Fruit fly (Drosophila melanogaster) whole organism, embryonic: ENCODE measurements around the gene CG32645.

Experiments used
- Atf-2 ChIP-seq: fragments of 200-800 bp; sonication (Bioruptor generic); optimal IDR thresholded peaks from 2 replicates; lab custom pipeline; 2016; ENCODE audit warnings: missing biosample characterization, missing genetic modification characterization
- Awh ChIP-seq: fragments of 200-800 bp; sonication (Bioruptor generic); IDR thresholded peaks from 2 replicates; pipeline ENCODE4, ENCODE4 v1.3.6; 2022; ENCODE audit warnings: missing biosample characterization, missing genetic modification characterization
- Bteb2 ChIP-seq: fragments of 200-800 bp; sonication (Bioruptor generic); optimal IDR thresholded peaks from 2 replicates; lab custom pipeline; 2016; ENCODE audit warnings: missing biosample characterization, missing genetic modification characterization
- CG11695 ChIP-seq: fragments of 200-800 bp; sonication (Bioruptor generic); IDR thresholded peaks from 3 replicates; pipeline ENCODE4 v1.3.6; 2022; ENCODE audit warnings: missing biosample characterization, missing genetic modification characterization
- CG12104 ChIP-seq: fragments of 200-800 bp; sonication (Bioruptor generic); optimal IDR thresholded peaks from 3 replicates; lab custom pipeline; 2016; ENCODE audit warnings: missing biosample characterization, missing genetic modification characterization
- CG12769 ChIP-seq: fragments of 200-800 bp; sonication (Bioruptor generic); optimal IDR thresholded peaks from 2 replicates; lab custom pipeline; 2019; ENCODE audit warnings: missing biosample characterization, mild to moderate bottlenecking, missing genetic modification characterization, moderate library complexity
- CG15073 ChIP-seq: fragments of 200-800 bp; sonication (Bioruptor generic); optimal IDR thresholded peaks from 2 replicates; lab custom pipeline; 2016; ENCODE audit warnings: missing biosample characterization, missing genetic modification characterization
- CG1529 ChIP-seq: fragments of 200-800 bp; sonication (Bioruptor generic); optimal IDR thresholded peaks from 3 replicates; lab custom pipeline; 2018; ENCODE audit warnings: missing biosample characterization, missing genetic modification characterization
- CG1603 ChIP-seq: fragments of 200-800 bp; sonication (Bioruptor generic); optimal IDR thresholded peaks from 2 replicates; lab custom pipeline; 2019; ENCODE audit warnings: missing biosample characterization, mild to moderate bottlenecking, missing genetic modification characterization, moderate library complexity
- CG16815 ChIP-seq: fragments of 200-800 bp; sonication (Bioruptor generic); optimal IDR thresholded peaks from 3 replicates; lab custom pipeline; 2017; ENCODE audit warnings: missing biosample characterization, mild to moderate bottlenecking, missing genetic modification characterization
- CG17359 ChIP-seq: fragments of 200-800 bp; sonication (Bioruptor generic); optimal IDR thresholded peaks from 3 replicates; lab custom pipeline; 2018; ENCODE audit warnings: missing biosample characterization, mild to moderate bottlenecking, missing genetic modification characterization, moderate library complexity
- CG17802 ChIP-seq: fragments of 200-800 bp; sonication (Bioruptor generic); optimal IDR thresholded peaks from 2 replicates; lab custom pipeline; 2018; ENCODE audit warnings: missing biosample characterization, mild to moderate bottlenecking, missing genetic modification characterization, moderate library complexity
- CG3726 ChIP-seq: fragments of 200-800 bp; sonication (Bioruptor generic); IDR thresholded peaks from 3 replicates; pipeline ENCODE4, ENCODE4 v1.3.6; 2022; ENCODE audit warnings: missing biosample characterization, missing genetic modification characterization
- D19B ChIP-seq: fragments of 200-800 bp; sonication (Bioruptor generic); optimal IDR thresholded peaks from 2 replicates; lab custom pipeline; 2017; ENCODE audit warnings: missing biosample characterization, mild to moderate bottlenecking, missing genetic modification characterization
- Deaf1 ChIP-seq: fragments of 200-800 bp; optimal IDR thresholded peaks from 3 replicates; lab custom pipeline; 2019; ENCODE audit warnings: missing biosample characterization, mild to moderate bottlenecking, missing genetic modification characterization, moderate library complexity
- Ets65A ChIP-seq: fragments of 200-800 bp; sonication (Bioruptor generic); peaks from one replicate; lab custom pipeline; 2016; ENCODE audit warnings: missing biosample characterization, missing genetic modification characterization
- Ets97D ChIP-seq: fragments of 200-800 bp; sonication (Bioruptor generic); optimal IDR thresholded peaks from 3 replicates; lab custom pipeline; 2016; ENCODE audit warnings: missing biosample characterization, missing genetic modification characterization
- Mes4 ChIP-seq: fragments of 200-800 bp; sonication (Bioruptor generic); optimal IDR thresholded peaks from 2 replicates; lab custom pipeline; 2016; ENCODE audit warnings: missing biosample characterization, missing genetic modification characterization
- NfI ChIP-seq: fragments of 200-800 bp; sonication (Bioruptor generic); optimal IDR thresholded peaks from 3 replicates; lab custom pipeline; 2018; ENCODE audit warnings: missing biosample characterization, mild to moderate bottlenecking, missing genetic modification characterization, moderate library complexity
- PHDP ChIP-seq: fragments of 200-800 bp; sonication (Bioruptor generic); optimal IDR thresholded peaks from 3 replicates; lab custom pipeline; 2018; ENCODE audit warnings: missing biosample characterization, mild to moderate bottlenecking, missing genetic modification characterization, moderate library complexity
- Rfx ChIP-seq: fragments of 200-800 bp; sonication (Bioruptor generic); IDR thresholded peaks from 2 replicates; pipeline ENCODE4 v1.3.6; 2022; ENCODE audit warnings: missing biosample characterization, missing genetic modification characterization
- Spps ChIP-seq: fragments of 200-800 bp; sonication (Bioruptor generic); optimal IDR thresholded peaks from 2 replicates; lab custom pipeline; 2018; ENCODE audit warnings: missing biosample characterization, mild to moderate bottlenecking, missing genetic modification characterization
- ac ChIP-seq: fragments of 200-800 bp; sonication (Bioruptor generic); optimal IDR thresholded peaks from 3 replicates; lab custom pipeline; 2017; ENCODE audit warnings: missing biosample characterization, mild to moderate bottlenecking, missing genetic modification characterization
- ash1 ChIP-seq: fragments of 200-800 bp; sonication (Bioruptor generic); optimal IDR thresholded peaks from 2 replicates; lab custom pipeline; 2018; ENCODE audit warnings: missing biosample characterization, mild to moderate bottlenecking, missing genetic modification characterization
- bigmax ChIP-seq: fragments of 200-800 bp; sonication (Bioruptor generic); optimal IDR thresholded peaks from 2 replicates; lab custom pipeline; 2018; ENCODE audit warnings: missing biosample characterization, mild to moderate bottlenecking, missing genetic modification characterization
- chm ChIP-seq: fragments of 200-800 bp; sonication (Bioruptor generic); IDR thresholded peaks from 2 replicates; pipeline ENCODE4 v1.3.6; 2022; ENCODE audit warnings: missing biosample characterization, missing genetic modification characterization
- dan ChIP-seq: fragments of 200-800 bp; sonication (Bioruptor generic); IDR thresholded peaks from 2 replicates; pipeline ENCODE4 v1.3.6; 2022; ENCODE audit warnings: missing biosample characterization, missing genetic modification characterization
- dmrt11E ChIP-seq: fragments of 200-800 bp; sonication (Bioruptor generic); optimal IDR thresholded peaks from 3 replicates; lab custom pipeline; 2018; ENCODE audit warnings: missing biosample characterization, mild to moderate bottlenecking, missing genetic modification characterization, moderate library complexity
- dmrt99B ChIP-seq: fragments of 200-800 bp; sonication (Bioruptor generic); optimal IDR thresholded peaks from 2 replicates; lab custom pipeline; 2018; ENCODE audit warnings: missing biosample characterization, mild to moderate bottlenecking, missing genetic modification characterization, moderate library complexity
- emc ChIP-seq: fragments of 200-800 bp; sonication (Bioruptor generic); optimal IDR thresholded peaks from 2 replicates; lab custom pipeline; 2016; ENCODE audit warnings: missing biosample characterization, missing genetic modification characterization
- gsb ChIP-seq: fragments of 200-800 bp; sonication (Bioruptor generic); IDR thresholded peaks from 2 replicates; pipeline ENCODE4 v1.3.6; 2022; ENCODE audit warnings: missing biosample characterization, missing genetic modification characterization
- insv ChIP-seq, 2 experiments: fragments of 200-800 bp; sonication (Bioruptor generic); optimal IDR thresholded peaks; 3 replicates each; lab custom pipeline; 2016 to 2018; ENCODE audit warnings: missing biosample characterization in 2 of 2, missing genetic modification characterization in 2 of 2
- lilli ChIP-seq: fragments of 200-800 bp; sonication (Bioruptor generic); optimal IDR thresholded peaks from 3 replicates; lab custom pipeline; 2016; ENCODE audit warnings: missing biosample characterization, missing genetic modification characterization
- lola ChIP-seq, 3 experiments: fragments of >200 bp in 2 of 3; fragments of 200-800 bp in 1 of 3; sonication (Bioruptor generic) in 1 of 3; optimal IDR thresholded peaks; 2 replicates each; lab custom pipeline; 2017 to 2019; ENCODE audit warnings: missing biosample characterization in 3 of 3, missing genetic modification characterization in 3 of 3, mild to moderate bottlenecking in 1 of 3, moderate library complexity in 1 of 3
- nom ChIP-seq: fragments of 200-800 bp; sonication (Bioruptor generic); optimal IDR thresholded peaks from 2 replicates; lab custom pipeline; 2017; ENCODE audit warnings: missing biosample characterization, missing genetic modification characterization, mild to moderate bottlenecking, moderate library complexity, missing genetic modification reagents
- otp ChIP-seq: fragments of 200-800 bp; sonication (Bioruptor generic); IDR thresholded peaks from 3 replicates; pipeline ENCODE4, ENCODE4 v1.3.6; 2022; ENCODE audit warnings: missing biosample characterization, missing genetic modification characterization
- pros ChIP-seq: fragments of 200-800 bp; sonication (Bioruptor generic); optimal IDR thresholded peaks from 3 replicates; lab custom pipeline; 2019; ENCODE audit warnings: missing biosample characterization, mild to moderate bottlenecking, missing genetic modification characterization, moderate library complexity
- pzg ChIP-seq: fragments of 200-800 bp; sonication (Bioruptor generic); optimal IDR thresholded peaks from 3 replicates; lab custom pipeline; 2018; ENCODE audit warnings: missing biosample characterization, mild to moderate bottlenecking, missing genetic modification characterization, moderate library complexity
- tna ChIP-seq: fragments of 200-800 bp; sonication (Bioruptor generic); IDR thresholded peaks from 2 replicates; pipeline ENCODE4 v1.3.6; 2022; ENCODE audit warnings: missing biosample characterization, missing genetic modification characterization; ENCODE audit not compliant: partially characterized antibody
- unc-4 ChIP-seq: fragments of 200-800 bp; sonication (Bioruptor generic); IDR thresholded peaks from 2 replicates; pipeline ENCODE4 v1.3.6; 2022; ENCODE audit warnings: missing biosample characterization, missing genetic modification characterization; ENCODE audit not compliant: partially characterized antibody
- wdn ChIP-seq: fragments of 200-800 bp; sonication (Bioruptor generic); IDR thresholded peaks from 2 replicates; pipeline ENCODE4 v1.3.6; 2022; ENCODE audit warnings: missing biosample characterization, missing genetic modification characterization

Gene CG32645

dm6 chrX:13131063-13131773 is 7.8 kb upstream of the CG32645 start (continued):
- peak; percentile 99 for TF ChIP-seq CG17359 (tag; lab: Kevin White, UChicago)
- TF ChIP-seq lilli (GFP tag; lab: Kevin White, UChicago) = peak; percentile 100
- TF ChIP-seq NfI = peak; percentile 99
- peak in 1 of 3 experiments; percentile 93 for TF ChIP-seq lola (GFP tag; optimal IDR thresholded peaks at IDR 0.05; lab: Kevin White, UChicago)
- TF ChIP-seq wdn (GFP tag; lab: Robert Waterston, UW) = peak; percentile 99
- peak; percentile 98 for TF ChIP-seq CG11695 (GFP tag; lab: Robert Waterston, UW)
- peak; percentile 37; the same call in 1 of the 2 replicates for TF ChIP-seq tna (GFP tag; lab: Robert Waterston, UW)
- peak; percentile 99 for TF ChIP-seq CG1603 (tag; lab: Kevin White, UChicago)
- TF ChIP-seq insv (GFP tag; optimal IDR thresholded peaks at IDR 0.05; lab: Kevin White, UChicago) = peak in 1 of 2 experiments; percentile 78
- TF ChIP-seq otp (GFP tag; lab: Robert Waterston, UW) = peak; percentile 99
- peak; percentile 99 for TF ChIP-seq Bteb2 (GFP tag; lab: Kevin White, UChicago)
- peak; percentile 96 for TF ChIP-seq D19B
- peak; percentile 95 for TF ChIP-seq dmrt11E (tag; lab: Kevin White, UChicago)
- peak; percentile 89 for TF ChIP-seq CG17802 (tag; lab: Kevin White, UChicago)
- TF ChIP-seq CG12769 (tag; lab: Kevin White, UChicago) = peak; percentile 100
- TF ChIP-seq CG3726 (GFP tag; lab: Robert Waterston, UW) = peak; percentile 98
- TF ChIP-seq chm = peak; percentile 100
- TF ChIP-seq gsb (GFP tag; lab: Robert Waterston, UW) = peak; percentile 99
- TF ChIP-seq Ets97D = peak; percentile 94
- peak; percentile 99 for TF ChIP-seq dmrt99B (tag; lab: Kevin White, UChicago)
- TF ChIP-seq unc-4 (GFP tag; lab: Robert Waterston, UW) = 0 out of 2 replicates have a peak, but pooled peaks have one; percentile 33
- peak; percentile 73 for TF ChIP-seq nom (GFP tag; lab: Kevin White, UChicago)
- peak; percentile 97 for TF ChIP-seq CG1529
- TF ChIP-seq Atf-2 (GFP tag; lab: Kevin White, UChicago) = peak; percentile 98
- peak; percentile 98 for TF ChIP-seq emc
- peak; percentile 80 for TF ChIP-seq bigmax (GFP tag; lab: Kevin White, UChicago)
- peak; percentile 98 for TF ChIP-seq PHDP
- TF ChIP-seq Rfx = peak; percentile 100
- peak; percentile 99 for TF ChIP-seq Mes4 (GFP tag; lab: Kevin White, UChicago)
- peak; percentile 82 for TF ChIP-seq Deaf1
- peak; percentile 63 for TF ChIP-seq pzg (GFP tag; lab: Kevin White, UChicago)
- TF ChIP-seq ash1 = peak; percentile 98
- peak; percentile 94 for TF ChIP-seq dan
- peak; percentile 99 for TF ChIP-seq Awh
- TF ChIP-seq Ets65A (GFP tag; lab: Kevin White, UChicago) = peak; percentile 100
- TF ChIP-seq ac (GFP tag; lab: Kevin White, UChicago) = peak; percentile 89
- peak; percentile 87 for TF ChIP-seq CG15073 (GFP tag; lab: Kevin White, UChicago)
- peak; percentile 99 for TF ChIP-seq CG16815 (GFP tag; lab: Kevin White, UChicago)
- TF ChIP-seq pros = peak; percentile 82
- peak; percentile 97 for TF ChIP-seq CG12104 (GFP tag; lab: Kevin White, UChicago)
- peak; percentile 87 for TF ChIP-seq Spps (tag; lab: Kevin White, UChicago)
